Fruit fly (Drosophila melanogaster) whole organism, wandering third instar larva: ENCODE results near the gene CG6689.

ENCODE experiments used
- Abd-B ChIP-seq: fragments of >200 bp; optimal IDR thresholded peaks from 2 replicates; lab custom pipeline; 2017; ENCODE audit warnings: missing biosample characterization, missing genetic modification characterization
- CG32264 ChIP-seq: fragments of 200-800 bp; sonication (Bioruptor generic); optimal IDR thresholded peaks from 2 replicates; lab custom pipeline; 2016; ENCODE audit warnings: missing biosample characterization, missing genetic modification characterization
- CG9705 ChIP-seq: fragments of 200-800 bp; sonication (Bioruptor generic); optimal IDR thresholded peaks from 2 replicates; lab custom pipeline; 2018; ENCODE audit warnings: missing biosample characterization, mild to moderate bottlenecking, missing genetic modification characterization
- CrebA ChIP-seq: fragments of 200-800 bp; sonication (Bioruptor generic); optimal IDR thresholded peaks from 2 replicates; lab custom pipeline; 2016; ENCODE audit warnings: missing biosample characterization, mild to moderate bottlenecking, missing genetic modification characterization, borderline replicate concordance
- Dfd ChIP-seq: fragments of >200 bp; optimal IDR thresholded peaks from 2 replicates; lab custom pipeline; 2017; ENCODE audit warnings: missing biosample characterization, missing genetic modification characterization
- Dif ChIP-seq: fragments of 200-275, 200-300 bp; sonication (Bioruptor generic); optimal IDR thresholded peaks from 2 replicates; lab custom pipeline; 2018; ENCODE audit warnings: missing biosample characterization, missing genetic modification characterization; ENCODE audit not compliant: partially characterized antibody
- GATAd ChIP-seq: sonication (Bioruptor generic); optimal IDR thresholded peaks from 2 replicates; lab custom pipeline; 2016; ENCODE audit warnings: missing biosample characterization, missing genetic modification characterization
- HLH106 ChIP-seq: fragments of 200-800 bp; optimal IDR thresholded peaks from 3 replicates; lab custom pipeline; 2019; ENCODE audit warnings: missing biosample characterization, mild to moderate bottlenecking, missing genetic modification characterization, moderate library complexity
- Hnf4 ChIP-seq: fragments of 200-800 bp; sonication (Bioruptor generic); optimal IDR thresholded peaks from 2 replicates; lab custom pipeline; 2016; ENCODE audit warnings: missing biosample characterization, mild to moderate bottlenecking, missing genetic modification characterization
- Hr83 ChIP-seq: fragments of 200-300 bp; sonication (Bioruptor generic); optimal IDR thresholded peaks from 2 replicates; lab custom pipeline; 2016; ENCODE audit warnings: missing biosample characterization, mild to moderate bottlenecking, missing genetic modification characterization, moderate library complexity; ENCODE audit not compliant: poor library complexity, severe bottlenecking
- Jra ChIP-seq: sonication (Bioruptor generic); optimal IDR thresholded peaks from 2 replicates; lab custom pipeline; 2016; ENCODE audit warnings: missing biosample characterization, missing genetic modification characterization
- Myc ChIP-seq: fragments of >200 bp; optimal IDR thresholded peaks from 2 replicates; lab custom pipeline; 2017
- OdsH ChIP-seq: fragments of 200-800 bp; sonication (Bioruptor generic); optimal IDR thresholded peaks from 2 replicates; lab custom pipeline; 2016; ENCODE audit warnings: missing biosample characterization, mild to moderate bottlenecking, missing genetic modification characterization
- Rel ChIP-seq, 2 experiments: fragments of 200-800 bp; sonication (Bioruptor generic) in 1 of 2; optimal IDR thresholded peaks; 2 replicates in 1 of 2; 3 replicates in 1 of 2; lab custom pipeline; 2016 to 2019; ENCODE audit warnings: mild to moderate bottlenecking in 2 of 2, missing biosample characterization in 2 of 2, missing genetic modification characterization in 2 of 2, moderate library complexity in 1 of 2
- Sp1 ChIP-seq: fragments of 200-800 bp; sonication (Bioruptor generic); optimal IDR thresholded peaks from 3 replicates; lab custom pipeline; 2019; ENCODE audit warnings: missing biosample characterization, mild to moderate bottlenecking, missing genetic modification characterization, moderate library complexity
- Vsx2 ChIP-seq: fragments of 200-300, 225-300 bp; sonication (Bioruptor generic); optimal IDR thresholded peaks from 2 replicates; lab custom pipeline; 2018; ENCODE audit warnings: missing biosample characterization, missing genetic modification characterization; ENCODE audit not compliant: partially characterized antibody
- br ChIP-seq: fragments of 200-800 bp; sonication (Bioruptor generic); optimal IDR thresholded peaks from 2 replicates; lab custom pipeline; 2016; ENCODE audit warnings: missing biosample characterization, missing genetic modification characterization
- brk ChIP-seq: fragments of 200-800 bp; sonication (Bioruptor generic); optimal IDR thresholded peaks from 2 replicates; lab custom pipeline; 2016; ENCODE audit warnings: missing biosample characterization, mild to moderate bottlenecking, missing genetic modification characterization
- dl ChIP-seq, 2 experiments: fragments of 175-275, 200-275 bp in 1 of 2; fragments of 200-275 bp in 1 of 2; sonication (Bioruptor generic); optimal IDR thresholded peaks; lab custom pipeline; 2018; ENCODE audit warnings: mild to moderate bottlenecking in 2 of 2, missing biosample characterization in 2 of 2, missing genetic modification characterization in 2 of 2, moderate library complexity in 2 of 2; ENCODE audit not compliant: partially characterized antibody in 2 of 2, insufficient read depth in 1 of 2
- dmrt93B ChIP-seq: fragments of 200-800 bp; sonication (Bioruptor generic); optimal IDR thresholded peaks from 2 replicates; lab custom pipeline; 2018; ENCODE audit warnings: missing biosample characterization, mild to moderate bottlenecking, missing genetic modification characterization
- ey ChIP-seq: fragments of 200-800 bp; sonication (Bioruptor generic); optimal IDR thresholded peaks from 2 replicates; lab custom pipeline; 2016; ENCODE audit warnings: missing biosample characterization, missing genetic modification characterization
- foxo ChIP-seq, 2 experiments: fragments of 200-800 bp; sonication (Bioruptor generic); optimal IDR thresholded peaks; 2 replicates in 1 of 2; 3 replicates in 1 of 2; lab custom pipeline; 2016 to 2017; ENCODE audit warnings: missing biosample characterization in 2 of 2, missing genetic modification characterization in 2 of 2
- fru ChIP-seq: fragments of 200-800 bp; sonication (Bioruptor generic); optimal IDR thresholded peaks from 3 replicates; lab custom pipeline; 2016; ENCODE audit warnings: missing biosample characterization, mild to moderate bottlenecking, missing genetic modification characterization
- h ChIP-seq: fragments of 200-800 bp; sonication (Bioruptor generic); optimal IDR thresholded peaks from 3 replicates; lab custom pipeline; 2016; ENCODE audit warnings: missing biosample characterization, mild to moderate bottlenecking, missing genetic modification characterization
- jim ChIP-seq: fragments of 175-275, 200-325 bp; sonication (Bioruptor generic); optimal IDR thresholded peaks from 2 replicates; lab custom pipeline; 2016; ENCODE audit warnings: missing biosample characterization, mild to moderate bottlenecking, missing genetic modification characterization
- lola ChIP-seq: fragments of >200 bp; optimal IDR thresholded peaks from 2 replicates; lab custom pipeline; 2017; ENCODE audit warnings: missing biosample characterization, missing genetic modification characterization
- pan ChIP-seq: fragments of >200 bp; optimal IDR thresholded peaks from 2 replicates; lab custom pipeline; 2017
- psq ChIP-seq: fragments of 200-800 bp; sonication (Bioruptor generic); optimal IDR thresholded peaks from 3 replicates; lab custom pipeline; 2017; ENCODE audit warnings: missing biosample characterization, mild to moderate bottlenecking, missing genetic modification characterization, moderate library complexity
- rgr ChIP-seq: fragments of 200-800 bp; sonication (Bioruptor generic); optimal IDR thresholded peaks from 3 replicates; lab custom pipeline; 2016; ENCODE audit warnings: missing biosample characterization, mild to moderate bottlenecking, missing genetic modification characterization
- sage ChIP-seq: fragments of 200-800 bp; sonication (Bioruptor generic); optimal IDR thresholded peaks from 2 replicates; lab custom pipeline; 2016; ENCODE audit warnings: missing biosample characterization, mild to moderate bottlenecking, missing genetic modification characterization
- sv ChIP-seq: fragments of 200-800 bp; sonication (Bioruptor generic); optimal IDR thresholded peaks from 3 replicates; lab custom pipeline; 2016; ENCODE audit warnings: missing biosample characterization, missing genetic modification characterization
- woc ChIP-seq: sonication (Bioruptor generic); optimal IDR thresholded peaks from 2 replicates; lab custom pipeline; 2016; ENCODE audit warnings: missing biosample characterization, mild to moderate bottlenecking, missing genetic modification characterization

CG6689 gene

dm6 chr3R:11209801-11210402, 10.0 kb downstream of the CG6689 start, which contains the start of the genes SdhC and Tctp (continued):
- TF ChIP-seq pan (lab: Kevin White, UChicago) (no peak), Vsx2 (GFP tag; lab: Kevin White, UChicago) (no peak), Hr83 (GFP tag; lab: Kevin White, UChicago) (peak; percentile 82)
- TF ChIP-seq, all 38 proteins: peak for 22

- TF ChIP-seq sage (no peak), pan (lab: Kevin White, UChicago) (no peak), Myc (lab: Kevin White, UChicago) (peak; percentile 13), brk (peak; percentile 6), dmrt93B (GFP tag; lab: Kevin White, UChicago) (no peak), Dfd (no peak), rgr (GFP tag; lab: Kevin White, UChicago) (no peak), GATAd (no peak)
Measured at dm6 chr3R:11208766-11209331, 11.0 kb downstream of the CG6689 start.

dm6 chr3R:11200885-11201421, 18.9 kb downstream of the CG6689 start:
- TF ChIP-seq br (GFP tag; lab: Kevin White, UChicago) = peak; percentile 56
- no peak for TF ChIP-seq Dfd
- no peak for TF ChIP-seq Dif
- TF ChIP-seq CrebA (GFP tag; lab: Kevin White, UChicago) = no peak
- peak; percentile 65 for TF ChIP-seq HLH106 (tag; lab: Kevin White, UChicago)
- peak; percentile 85 for TF ChIP-seq h (GFP tag; lab: Kevin White, UChicago)
- peak; percentile 39 to 81 for TF ChIP-seq foxo (GFP tag; optimal IDR thresholded peaks at IDR 0.05; lab: Kevin White, UChicago)
- TF ChIP-seq dmrt93B (GFP tag; lab: Kevin White, UChicago) = peak; percentile 32
- no peak for TF ChIP-seq Jra (GFP tag; lab: Kevin White, UChicago)
- peak; percentile 55 for TF ChIP-seq CG32264 (GFP tag; lab: Kevin White, UChicago)
- peak; percentile 69 for TF ChIP-seq ey (GFP tag; lab: Kevin White, UChicago)
- no peak for TF ChIP-seq Vsx2 (GFP tag; lab: Kevin White, UChicago)
- TF ChIP-seq Myc (lab: Kevin White, UChicago) = no peak
- TF ChIP-seq psq (GFP tag; lab: Kevin White, UChicago) = peak; percentile 74
- no peak for TF ChIP-seq Abd-B (GFP tag; lab: Kevin White, UChicago)
- TF ChIP-seq fru (GFP tag; lab: Kevin White, UChicago) = peak; percentile 76
- TF ChIP-seq pan (lab: Kevin White, UChicago) = peak; percentile 61
- TF ChIP-seq Sp1 = peak; percentile 74
- TF ChIP-seq jim (GFP tag; lab: Kevin White, UChicago) = no peak
- TF ChIP-seq brk = peak; percentile 86
- peak; percentile 85 for TF ChIP-seq OdsH
- peak; percentile 53 for TF ChIP-seq woc (GFP tag; lab: Kevin White, UChicago)
- peak; percentile 80 for TF ChIP-seq sage
- TF ChIP-seq Rel (GFP tag; optimal IDR thresholded peaks at IDR 0.05; lab: Kevin White, UChicago) = peak; percentile 77
- TF ChIP-seq Rel (tag; optimal IDR thresholded peaks at IDR 0.05; lab: Kevin White, UChicago) = peak; percentile 42
- TF ChIP-seq dl (GFP tag; optimal IDR thresholded peaks at IDR 0.05; lab: Kevin White, UChicago; ENCODE audit: insufficient read depth in 1 of 2, partially characterized antibody in 2 of 2) = no peak
- peak; percentile 86 for TF ChIP-seq rgr (GFP tag; lab: Kevin White, UChicago)
- TF ChIP-seq CG9705 (GFP tag; lab: Kevin White, UChicago) = no peak
- no peak for TF ChIP-seq lola
- peak; percentile 50 for TF ChIP-seq Hnf4 (GFP tag; lab: Kevin White, UChicago)
- peak; percentile 39 for TF ChIP-seq sv (GFP tag; lab: Kevin White, UChicago)
